Worm (Caenorhabditis elegans) whole organism, young adult: ENCODE results near the gene slc-36.1.

Experiments used
- F10E7.11 ChIP-seq: sonication (generic microtip); optimal IDR thresholded peaks from 2 replicates; lab custom pipeline; 2017; ENCODE audit warnings: mild to moderate bottlenecking, missing genetic modification characterization, moderate library complexity, missing compliant biosample characterization
- F33H1.4 ChIP-seq: fragments of 200-800 bp; sonication (Bioruptor generic); IDR thresholded peaks from 2 replicates; pipeline ENCODE4 v1.3.6; 2022; ENCODE audit warnings: missing genetic modification reagents, missing genetic modification characterization, missing compliant biosample characterization
- F37B4.10 ChIP-seq: fragments of 200-800 bp; sonication (Bioruptor generic); IDR thresholded peaks from 2 replicates; pipeline ENCODE4 v1.3.6; 2022; ENCODE audit warnings: missing genetic modification characterization, missing compliant biosample characterization
- F39B2.1 ChIP-seq: fragments of 200-800 bp; sonication (Bioruptor generic); IDR thresholded peaks from 2 replicates; pipeline ENCODE4 v1.3.6; 2022; ENCODE audit warnings: missing genetic modification reagents, missing genetic modification characterization, missing compliant biosample characterization
- F52B5.7 ChIP-seq: sonication (generic microtip); optimal IDR thresholded peaks from 2 replicates; lab custom pipeline; 2016; ENCODE audit warnings: mild to moderate bottlenecking, missing genetic modification characterization, missing compliant biosample characterization
- F55B11.4 ChIP-seq: sonication (generic microtip); optimal IDR thresholded peaks from 2 replicates; lab custom pipeline; 2016; ENCODE audit warnings: missing compliant biosample characterization, missing genetic modification characterization, borderline replicate concordance; ENCODE audit not compliant: insufficient read depth
- F57C9.4 ChIP-seq: sonication (generic microtip); optimal IDR thresholded peaks from 2 replicates; lab custom pipeline; 2017; ENCODE audit warnings: mild to moderate bottlenecking, missing genetic modification characterization, missing compliant biosample characterization
- K12H6.12 ChIP-seq: fragments of 200-800 bp; sonication (Bioruptor generic); optimal IDR thresholded peaks from 2 replicates; lab custom pipeline; 2018; ENCODE audit warnings: mild to moderate bottlenecking, missing genetic modification characterization, missing compliant biosample characterization
- Y53G8AR.9 ChIP-seq: fragments of 200-800 bp; sonication (Bioruptor generic); conservative IDR thresholded peaks from 2 replicates; pipeline ENCODE4 v1.3.6; 2022; ENCODE audit warnings: missing genetic modification reagents, missing genetic modification characterization, missing compliant biosample characterization
- Y56A3A.18 ChIP-seq: fragments of 200-800 bp; sonication (Bioruptor generic); IDR thresholded peaks from 2 replicates; pipeline ENCODE4 v1.3.6; 2022; ENCODE audit warnings: missing genetic modification reagents, missing genetic modification characterization, missing compliant biosample characterization
- Y67H2A.10 ChIP-seq: fragments of 200-800 bp; sonication (Bioruptor generic); conservative IDR thresholded peaks from 2 replicates; pipeline ENCODE4 v1.3.6; 2022; ENCODE audit warnings: missing genetic modification reagents, missing genetic modification characterization, missing compliant biosample characterization
- akir-1 ChIP-seq: fragments of 200-800 bp; sonication (Bioruptor generic); optimal IDR thresholded peaks from 2 replicates; lab custom pipeline; 2018; ENCODE audit warnings: mild to moderate bottlenecking, missing genetic modification characterization, moderate library complexity, missing compliant biosample characterization
- ama-1 ChIP-seq, 3 experiments: fragments of 150-350 bp in 1 of 3; sonication (generic microtip) in 2 of 3; optimal IDR thresholded peaks; 2 replicates each; lab custom pipeline; 2014 to 2018; ENCODE audit warnings: missing biosample characterization in 2 of 3, missing genetic modification characterization in 2 of 3, missing genetic modification reagents in 2 of 3
- aptf-3 ChIP-seq: fragments of 200-800 bp; sonication (Bioruptor generic); IDR thresholded peaks from 2 replicates; pipeline ENCODE4 v1.3.6; 2022; ENCODE audit warnings: missing genetic modification characterization, missing compliant biosample characterization
- athp-1 ChIP-seq: sonication (generic microtip); optimal IDR thresholded peaks from 2 replicates; lab custom pipeline; 2017; ENCODE audit warnings: mild to moderate bottlenecking, missing genetic modification characterization, missing compliant biosample characterization
- bed-2 ChIP-seq: fragments of 200-800 bp; sonication (Bioruptor generic); IDR thresholded peaks from 2 replicates; pipeline ENCODE4 v1.3.6; 2022; ENCODE audit warnings: missing genetic modification reagents, missing genetic modification characterization, missing compliant biosample characterization
- ceh-100 ChIP-seq: fragments of 200-800 bp; sonication (Bioruptor generic); IDR thresholded peaks from 2 replicates; pipeline ENCODE4 v1.3.6; 2022; ENCODE audit warnings: missing genetic modification reagents, missing genetic modification characterization, missing compliant biosample characterization
- ceh-79 ChIP-seq: sonication (generic microtip); optimal IDR thresholded peaks from 2 replicates; lab custom pipeline; 2017; ENCODE audit warnings: mild to moderate bottlenecking, missing genetic modification characterization, missing compliant biosample characterization
- ceh-91 ChIP-seq: fragments of 200-800 bp; sonication (Bioruptor generic); IDR thresholded peaks from 2 replicates; pipeline ENCODE4 v1.3.6; 2022; ENCODE audit warnings: missing genetic modification reagents, missing genetic modification characterization, missing compliant biosample characterization
- die-1 ChIP-seq: sonication (generic microtip); optimal IDR thresholded peaks from 2 replicates; lab custom pipeline; 2016; ENCODE audit warnings: missing genotype, mild to moderate bottlenecking, missing genetic modification characterization, missing compliant biosample characterization
- dpff-1 ChIP-seq: sonication (generic microtip); optimal IDR thresholded peaks from 2 replicates; lab custom pipeline; 2017; ENCODE audit warnings: mild to moderate bottlenecking, missing genetic modification characterization, missing compliant biosample characterization
- dpl-1 ChIP-seq: fragments of 150-350 bp; optimal IDR thresholded peaks from 2 replicates; lab custom pipeline; 2014; ENCODE audit warnings: missing biosample characterization, missing genetic modification reagents, missing genetic modification characterization
- egl-18 ChIP-seq: fragments of 200-800 bp; sonication (Bioruptor generic); IDR thresholded peaks from 2 replicates; pipeline ENCODE4 v1.3.6; 2022; ENCODE audit warnings: missing genetic modification reagents, missing genetic modification characterization, missing compliant biosample characterization
- egl-44 ChIP-seq: fragments of 200-800 bp; sonication (Bioruptor generic); IDR thresholded peaks from 2 replicates; pipeline ENCODE4 v1.3.6; 2022; ENCODE audit warnings: missing genetic modification reagents, missing genetic modification characterization, missing compliant biosample characterization
- ets-4 ChIP-seq: fragments of 200-800 bp; sonication (Bioruptor generic); optimal IDR thresholded peaks from 2 replicates; lab custom pipeline; 2018; ENCODE audit warnings: mild to moderate bottlenecking, missing genetic modification characterization, missing compliant biosample characterization
- hlh-12 ChIP-seq: sonication (generic microtip); optimal IDR thresholded peaks from 2 replicates; lab custom pipeline; 2016; ENCODE audit warnings: missing genetic modification characterization, missing compliant biosample characterization
- lag-1 ChIP-seq: fragments of 200-800 bp; sonication (Bioruptor generic); IDR thresholded peaks from 2 replicates; pipeline ENCODE4 v1.3.6; 2022; ENCODE audit warnings: missing genetic modification reagents, missing genetic modification characterization, missing compliant biosample characterization
- lin-54 ChIP-seq: fragments of 200-800 bp; sonication (Bioruptor generic); optimal IDR thresholded peaks from 2 replicates; lab custom pipeline; 2018; ENCODE audit warnings: mild to moderate bottlenecking, missing genetic modification characterization, missing compliant biosample characterization
- madf-10 ChIP-seq: sonication (generic microtip); optimal IDR thresholded peaks from 2 replicates; lab custom pipeline; 2016; ENCODE audit warnings: mild to moderate bottlenecking, missing genetic modification characterization, missing compliant biosample characterization
- madf-3 ChIP-seq: fragments of 200-800 bp; sonication (Bioruptor generic); IDR thresholded peaks from 2 replicates; pipeline ENCODE4 v1.3.6; 2022; ENCODE audit warnings: missing genetic modification reagents, missing genetic modification characterization, missing compliant biosample characterization
- madf-6 ChIP-seq: fragments of 200-800 bp; sonication (Bioruptor generic); IDR thresholded peaks from 2 replicates; pipeline ENCODE4 v1.3.6; 2022; ENCODE audit warnings: missing genetic modification reagents, missing genetic modification characterization, missing compliant biosample characterization
- mcd-1 ChIP-seq: fragments of 200-800 bp; sonication (Bioruptor generic); IDR thresholded peaks from 2 replicates; pipeline ENCODE4 v1.3.6; 2022; ENCODE audit warnings: missing genetic modification reagents, missing genetic modification characterization, missing compliant biosample characterization
- mel-28 ChIP-seq: sonication (generic microtip); optimal IDR thresholded peaks from 2 replicates; lab custom pipeline; 2016; ENCODE audit warnings: borderline replicate concordance, mild to moderate bottlenecking, missing genetic modification characterization, missing compliant biosample characterization
- mes-4 ChIP-seq: sonication (generic microtip); optimal IDR thresholded peaks from 2 replicates; lab custom pipeline; 2016; ENCODE audit warnings: missing genotype, missing genetic modification characterization, missing compliant biosample characterization
- nfya-1 ChIP-seq: sonication (generic microtip); optimal IDR thresholded peaks from 2 replicates; lab custom pipeline; 2017; ENCODE audit warnings: antibody characterized with exemption, missing compliant biosample characterization, missing genetic modification characterization, borderline replicate concordance; ENCODE audit not compliant: insufficient read depth
- nhr-90 ChIP-seq: sonication (generic microtip); optimal IDR thresholded peaks from 2 replicates; lab custom pipeline; 2016; ENCODE audit warnings: missing genotype, mild to moderate bottlenecking, missing genetic modification characterization, missing compliant biosample characterization
- repo-1 ChIP-seq: sonication (generic microtip); optimal IDR thresholded peaks from 2 replicates; lab custom pipeline; 2017; ENCODE audit warnings: mild to moderate bottlenecking, missing genetic modification characterization, missing compliant biosample characterization
- sea-2 ChIP-seq: fragments of 200-800 bp; sonication (Bioruptor generic); IDR thresholded peaks from 2 replicates; pipeline ENCODE4 v1.3.6; 2022; ENCODE audit warnings: missing genetic modification characterization, missing compliant biosample characterization
- sptf-2 ChIP-seq: fragments of 200-800 bp; sonication (Bioruptor generic); optimal IDR thresholded peaks from 2 replicates; lab custom pipeline; 2018; ENCODE audit warnings: mild to moderate bottlenecking, missing genetic modification characterization, missing compliant biosample characterization
- unc-130 ChIP-seq: sonication (generic microtip); optimal IDR thresholded peaks from 2 replicates; lab custom pipeline; 2016; ENCODE audit warnings: missing genetic modification reagents, missing genetic modification characterization, missing compliant biosample characterization
- xnd-1 ChIP-seq: sonication (generic microtip); optimal IDR thresholded peaks from 2 replicates; lab custom pipeline; 2016; ENCODE audit warnings: missing genotype, missing genetic modification reagents, missing genetic modification characterization, missing compliant biosample characterization
- zfh-2 ChIP-seq: fragments of 200-800 bp; sonication (Bioruptor generic); conservative IDR thresholded peaks from 2 replicates; pipeline ENCODE4 v1.3.6; 2022; ENCODE audit warnings: missing genetic modification reagents, missing genetic modification characterization, missing compliant biosample characterization
- ztf-25 ChIP-seq: fragments of 200-800 bp; sonication (Bioruptor generic); IDR thresholded peaks from 2 replicates; pipeline ENCODE4 v1.3.6; 2022; ENCODE audit warnings: missing genetic modification reagents, missing genetic modification characterization, missing compliant biosample characterization

The slc-36.1 gene

ce11 chrIII:13275784-13276183 is 31.5 kb upstream of the slc-36.1 start (continued):
- TF ChIP-seq F57C9.4 (no peak), athp-1 (tag; lab: Kevin White, UChicago) (no peak), F39B2.1 (no peak), F10E7.11 (no peak), ama-1 (optimal IDR thresholded peaks at IDR 0.05; lab: Kevin White, UChicago) (no peak), ama-1 (GFP tag; optimal IDR thresholded peaks at IDR 0.05; lab: Kevin White, UChicago) (no peak), akir-1 (no peak), F55B11.4 (no peak), nhr-90 (no peak), sptf-2 (GFP tag; lab: Kevin White, UChicago) (no peak), mel-28 (tag; lab: Kevin White, UChicago) (no peak), madf-10 (peak; percentile 8), mcd-1 (GFP tag; lab: Robert Waterston, UW) (peak; percentile 48), lag-1 (GFP tag; lab: Robert Waterston, UW) (no peak), ceh-91 (no peak), Y53G8AR.9 (GFP tag; lab: Robert Waterston, UW) (no peak), unc-130 (no peak), egl-44 (GFP tag; lab: Robert Waterston, UW) (no peak), ceh-79 (tag; lab: Kevin White, UChicago) (no peak), nfya-1 (tag; lab: Kevin White, UChicago) (no peak), dpl-1 (no peak), madf-6 (GFP tag; lab: Robert Waterston, UW) (no peak), aptf-3 (GFP tag; lab: Robert Waterston, UW) (no peak), xnd-1 (tag; lab: Kevin White, UChicago) (no peak), K12H6.12 (peak; percentile 68), F37B4.10 (no peak), ztf-25 (no peak), Y67H2A.10 (GFP tag; lab: Robert Waterston, UW) (no peak), hlh-12 (tag; lab: Kevin White, UChicago) (no peak), egl-18 (no peak), Y56A3A.18 (GFP tag; lab: Robert Waterston, UW) (no peak), zfh-2 (GFP tag; lab: Robert Waterston, UW) (peak; percentile 94), F52B5.7 (no peak), die-1 (tag; lab: Kevin White, UChicago) (no peak), F33H1.4 (GFP tag; lab: Robert Waterston, UW) (no peak), ceh-100 (0 out of 2 replicates have a peak, but pooled peaks have one; percentile 9), sea-2 (GFP tag; lab: Robert Waterston, UW) (no peak), dpff-1 (no peak), ets-4 (GFP tag; lab: Kevin White, UChicago) (no peak), repo-1 (no peak), bed-2 (GFP tag; lab: Robert Waterston, UW) (no peak), mes-4 (tag; lab: Kevin White, UChicago) (no peak), lin-54 (GFP tag; lab: Kevin White, UChicago) (no peak)
- TF ChIP-seq, all 124 proteins: peak for 22

- TF ChIP-seq unc-130 (no peak), die-1 (tag; lab: Kevin White, UChicago) (no peak), madf-3 (no peak)
These were observed 30.3 kb upstream of the slc-36.1 start, which contains the start of gene unc-64 for ce11 chrIII:13276958-13277357. Gene unc-64 (plus strand): TSS chrIII:13277258.
